Fruit fly (Drosophila melanogaster) whole organism, larva: ENCODE measurements around the gene CG5888.

Experiments
- noc ChIP-seq: fragments of 200-800 bp; sonication (Bioruptor generic); optimal IDR thresholded peaks from 3 replicates; lab custom pipeline; 2019; ENCODE audit warnings: missing biosample characterization, mild to moderate bottlenecking, missing genetic modification characterization, moderate library complexity

CG5888 gene

dm6 chr2L:16380973-16381372 is 67.3 kb downstream of the CG5888 start:
- TF ChIP-seq noc: no peak

- no peak for TF ChIP-seq noc
Observed at dm6 chr2L:16374691-16375090, 73.6 kb downstream of the CG5888 start.

- no peak for TF ChIP-seq noc
Observed at dm6 chr2L:16365603-16366002, 82.7 kb downstream of the CG5888 start, which contains the start of gene jhamt. jhamt (plus strand) TSS chr2L:16365903.

dm6 chr2L:16357865-16358264 is 90.4 kb downstream of the CG5888 start:
- no peak for TF ChIP-seq noc

- TF ChIP-seq noc: no peak
Observed at dm6 chr2L:16356249-16357025, 91.8 kb downstream of the CG5888 start, which contains the start of gene CaBP1. CaBP1 (minus strand) TSS chr2L:16356735.

dm6 chr2L:16353765-16354164 is 94.5 kb downstream of the CG5888 start:
- TF ChIP-seq noc: no peak

- peak; percentile 57 for TF ChIP-seq noc
Observed at dm6 chr2L:16352585-16353580, 95.4 kb downstream of the CG5888 start, which contains the start of the genes Hyls1, chif and CG4455. Hyls1 (minus strand) TSS chr2L:16352628. chif (minus strand) TSS chr2L:16352628. CG4455 (plus strand) TSS chr2L:16352934.

dm6 chr2L:16351805-16352584 is 96.3 kb downstream of the CG5888 start:
- no peak for TF ChIP-seq noc

- peak; percentile 99 for TF ChIP-seq noc
Observed at dm6 chr2L:16350742-16351568, 97.3 kb downstream of the CG5888 start.
